Worm (Caenorhabditis elegans): ENCODE measurements around the gene mai-1.

mai-1 gene

DNA sequence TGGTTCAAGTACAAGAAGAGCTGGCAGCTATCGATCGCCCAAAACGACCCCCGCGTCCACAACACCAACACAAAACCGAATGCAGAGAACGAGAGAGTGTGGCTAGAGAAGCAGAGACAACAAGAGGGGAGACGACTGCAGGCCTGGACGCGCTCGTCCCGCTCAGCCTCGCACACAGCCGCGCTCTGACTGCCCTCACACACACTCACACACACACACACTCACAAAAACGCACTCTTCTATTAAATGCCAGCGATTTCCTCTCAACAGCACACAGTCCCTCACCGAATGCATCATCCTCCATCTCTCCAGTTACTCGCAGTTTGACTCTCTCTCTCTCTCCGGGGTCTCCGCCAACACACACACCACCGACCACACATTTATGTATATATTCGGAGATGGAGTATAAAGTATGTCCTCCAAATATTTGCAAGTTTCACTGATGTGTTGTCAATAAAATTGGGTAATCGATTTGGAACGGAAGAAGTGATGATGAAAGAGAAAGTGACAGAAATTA lies 11.3 kb upstream of the mai-1 start (continued):
- TF ChIP-seq nhr-237 (tag; optimal IDR thresholded peaks at IDR 0.05): peak; percentile 21
- peak; percentile 95 for TF ChIP-seq C34F6.9 (tag; optimal IDR thresholded peaks at IDR 0.05)
- TF ChIP-seq zag-1 (tag; optimal IDR thresholded peaks at IDR 0.05): peak; percentile 91
- TF ChIP-seq snpc-4 (tag; optimal IDR thresholded peaks at IDR 0.05): peak; percentile 82
- TF ChIP-seq gmeb-1 (tag; optimal IDR thresholded peaks at IDR 0.05): peak; percentile 56
- TF ChIP-seq ceh-16 (tag; optimal IDR thresholded peaks at IDR 0.05): peak; percentile 77
- TF ChIP-seq elt-1 (tag; optimal IDR thresholded peaks at IDR 0.05): no peak
- TF ChIP-seq ama-1 (optimal IDR thresholded peaks at IDR 0.05): peak; percentile 10
- no peak for TF ChIP-seq skn-1 (tag; optimal IDR thresholded peaks at IDR 0.05)
- TF ChIP-seq egl-27 (tag; optimal IDR thresholded peaks at IDR 0.05): peak; percentile 95
- TF ChIP-seq lin-11 (tag; optimal IDR thresholded peaks at IDR 0.05): peak; percentile 91
- no peak for TF ChIP-seq elt-3 (tag; optimal IDR thresholded peaks at IDR 0.05)
- TF ChIP-seq nhr-12 (tag; optimal IDR thresholded peaks at IDR 0.05): no peak
- TF ChIP-seq R02D3.7 (tag; optimal IDR thresholded peaks at IDR 0.05): no peak
- peak; percentile 90 for TF ChIP-seq blmp-1 (tag; optimal IDR thresholded peaks at IDR 0.05; ENCODE audit: insufficient read depth)
- TF ChIP-seq ceh-82 (tag; optimal IDR thresholded peaks at IDR 0.05): peak; percentile 55
- TF ChIP-seq ztf-4 (tag; optimal IDR thresholded peaks at IDR 0.05): peak; percentile 87

DNA sequence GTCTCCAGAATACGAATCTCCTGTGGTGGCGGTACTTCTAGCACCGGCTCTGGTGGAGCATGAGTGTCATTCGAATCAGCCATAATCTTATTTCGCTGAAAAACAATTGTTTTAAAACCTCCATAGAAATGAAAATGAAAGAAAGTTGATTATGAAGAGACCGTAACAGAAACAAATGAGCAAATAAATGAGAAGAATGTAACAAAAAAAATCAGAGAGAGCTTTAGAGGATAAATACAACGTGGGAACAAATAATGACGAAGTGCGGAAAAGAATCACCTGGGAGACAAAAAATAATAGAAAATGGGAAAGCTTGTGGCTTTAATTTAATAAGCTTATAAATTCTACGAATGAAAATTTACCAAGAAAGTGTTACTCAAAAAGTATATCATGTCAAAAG lies 10.6 kb upstream of the mai-1 start, which contains the start of gene spc-1:
TSS of gene spc-1 (minus strand) at position 101 of the 400 bp plus-strand sequence.
- TF ChIP-seq ZK546.5 (tag; optimal IDR thresholded peaks at IDR 0.05) (no peak), nhr-10 (tag; optimal IDR thresholded peaks at IDR 0.05) (no peak), nhr-237 (tag; optimal IDR thresholded peaks at IDR 0.05) (no peak), nhr-129 (tag; optimal IDR thresholded peaks at IDR 0.05) (no peak), nhr-77 (tag; optimal IDR thresholded peaks at IDR 0.05) (no peak), sma-3 (GFP tag; optimal IDR thresholded peaks at IDR 0.05) (no peak), lsy-2 (tag; optimal IDR thresholded peaks at IDR 0.05) (no peak), Y55F3AM.14 (GFP tag; optimal IDR thresholded peaks at IDR 0.05) (no peak), nhr-21 (tag; optimal IDR thresholded peaks at IDR 0.05) (no peak), sem-4 (tag; optimal IDR thresholded peaks at IDR 0.05) (no peak), zag-1 (tag; optimal IDR thresholded peaks at IDR 0.05) (no peak), ama-1 (optimal IDR thresholded peaks at IDR 0.05) (no peak), ztf-4 (tag; optimal IDR thresholded peaks at IDR 0.05) (no peak), elt-1 (tag; optimal IDR thresholded peaks at IDR 0.05) (no peak)

DNA sequence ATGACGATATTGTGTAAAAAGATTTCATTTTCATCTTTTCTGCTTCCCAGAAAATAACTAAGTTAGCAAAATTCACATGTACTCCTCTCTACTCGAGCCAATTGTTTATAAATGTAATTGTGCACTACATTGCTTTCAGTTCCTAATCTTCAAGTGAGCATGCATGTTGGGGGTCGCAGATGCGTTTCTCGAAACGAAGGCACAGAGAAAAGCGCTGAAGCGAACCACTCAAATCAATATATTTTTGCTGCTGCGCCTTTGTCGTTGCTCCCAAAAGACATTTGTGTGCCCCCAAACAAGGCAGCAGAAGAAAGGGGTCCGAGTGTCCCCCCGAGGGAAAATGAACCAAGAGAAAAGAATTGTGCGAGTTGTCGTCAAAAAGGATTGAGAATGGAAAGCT lies 9.8 kb upstream of the mai-1 start:
- TF ChIP-seq mab-5 (tag; optimal IDR thresholded peaks at IDR 0.05) (peak; percentile 0), F13H6.1 (tag; optimal IDR thresholded peaks at IDR 0.05) (peak; percentile 23), lin-13 (GFP tag; optimal IDR thresholded peaks at IDR 0.05) (peak; percentile 10), unc-62 (GFP tag; optimal IDR thresholded peaks at IDR 0.05) (no peak), gmeb-1 (tag; optimal IDR thresholded peaks at IDR 0.05) (no peak), lsy-2 (tag; optimal IDR thresholded peaks at IDR 0.05) (peak in 1 of 2 experiments; percentile 41), unc-55 (GFP tag; optimal IDR thresholded peaks at IDR 0.05) (peak; percentile 20), crh-2 (tag; optimal IDR thresholded peaks at IDR 0.05) (no peak), sma-9 (GFP tag; optimal IDR thresholded peaks at IDR 0.05) (no peak), sma-9 (tag; optimal IDR thresholded peaks at IDR 0.05) (no peak), ZK546.5 (tag; optimal IDR thresholded peaks at IDR 0.05) (no peak), mbf-1 (tag; optimal IDR thresholded peaks at IDR 0.05) (no peak), Y55F3AM.14 (GFP tag; optimal IDR thresholded peaks at IDR 0.05) (peak; percentile 42), ama-1 (optimal IDR thresholded peaks at IDR 0.05) (no peak), C34F6.9 (tag; optimal IDR thresholded peaks at IDR 0.05) (peak; percentile 62), nhr-129 (tag; optimal IDR thresholded peaks at IDR 0.05) (peak; percentile 2), nhr-12 (tag; optimal IDR thresholded peaks at IDR 0.05) (no peak)

- TF ChIP-seq nhr-129 (tag; optimal IDR thresholded peaks at IDR 0.05) (no peak), fos-1 (tag; optimal IDR thresholded peaks at IDR 0.05) (no peak), peb-1 (tag; optimal IDR thresholded peaks at IDR 0.05) (no peak), lin-11 (tag; optimal IDR thresholded peaks at IDR 0.05) (no peak), C34F6.9 (tag; optimal IDR thresholded peaks at IDR 0.05) (no peak), nhr-23 (tag; optimal IDR thresholded peaks at IDR 0.05) (no peak), dmd-4 (tag; optimal IDR thresholded peaks at IDR 0.05) (no peak), nhr-21 (tag; optimal IDR thresholded peaks at IDR 0.05) (no peak), unc-39 (tag; optimal IDR thresholded peaks at IDR 0.05) (no peak), sma-9 (GFP tag; optimal IDR thresholded peaks at IDR 0.05) (no peak), sma-9 (tag; optimal IDR thresholded peaks at IDR 0.05) (no peak), R02D3.7 (tag; optimal IDR thresholded peaks at IDR 0.05) (no peak), snpc-4 (tag; optimal IDR thresholded peaks at IDR 0.05) (no peak), mbf-1 (tag; optimal IDR thresholded peaks at IDR 0.05) (no peak), zag-1 (tag; optimal IDR thresholded peaks at IDR 0.05) (no peak), ztf-4 (tag; optimal IDR thresholded peaks at IDR 0.05) (no peak), ZK546.5 (tag; optimal IDR thresholded peaks at IDR 0.05) (no peak), blmp-1 (tag; optimal IDR thresholded peaks at IDR 0.05; ENCODE audit: insufficient read depth) (no peak)
Observed at ce11 chrX:3119606-3120005, 3.2 kb upstream of the mai-1 start.
